Worm (Caenorhabditis elegans) whole organism, L4 larva: Measurements from ENCODE around the gene gyg-1.

Source experiments
- hif-1 ChIP-seq, 2 experiments: sonication (generic microtip); optimal IDR thresholded peaks; 2 replicates each; lab custom pipeline; 2016 to 2017; ENCODE audit warnings: missing compliant biosample characterization in 2 of 2, missing genetic modification characterization in 2 of 2, missing genetic modification reagents in 2 of 2, missing genotype in 2 of 2, mild to moderate bottlenecking in 1 of 2
- lin-1 ChIP-seq: fragments of 200-800 bp; sonication (Bioruptor generic); IDR thresholded peaks from 2 replicates; pipeline ENCODE4 v1.3.6; 2022; ENCODE audit warnings: missing genetic modification reagents, missing genetic modification characterization, missing compliant biosample characterization
- snpc-4 ChIP-seq: fragments of 150-350 bp; optimal IDR thresholded peaks from 2 replicates; lab custom pipeline; 2014; ENCODE audit warnings: missing biosample characterization, missing genetic modification characterization
- unc-39 ChIP-seq: sonication (generic microtip); optimal IDR thresholded peaks from 2 replicates; lab custom pipeline; 2017; ENCODE audit warnings: missing biosample characterization, missing genetic modification characterization
- zfp-3 ChIP-seq: fragments of 200-800 bp; sonication (Bioruptor generic); conservative IDR thresholded peaks from 2 replicates; pipeline ENCODE4 v1.3.6; 2022; ENCODE audit warnings: missing genetic modification reagents, missing genetic modification characterization, missing compliant biosample characterization

DNA sequence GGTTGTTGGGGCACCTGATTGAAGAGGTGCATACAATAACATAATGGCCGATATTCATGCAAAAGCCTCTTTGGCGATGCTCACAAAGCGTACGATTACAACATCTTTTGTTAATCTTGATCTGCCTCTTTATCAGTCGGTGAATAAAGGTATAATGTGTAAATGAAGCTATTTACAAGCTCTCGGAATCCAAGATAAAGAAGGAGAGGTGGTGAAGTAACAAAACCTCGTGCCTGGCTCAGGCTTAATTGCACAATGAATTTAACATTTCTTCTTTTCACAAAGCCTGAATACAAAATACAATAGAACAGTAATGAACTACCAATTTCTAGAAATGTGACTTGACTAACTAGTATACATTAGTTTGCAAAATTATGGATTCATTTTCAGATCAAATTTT lies 30.2 kb upstream of the gyg-1 start:
- TF ChIP-seq lin-1 (GFP tag; lab: Robert Waterston, UW) (no peak), hif-1 (tag; optimal IDR thresholded peaks at IDR 0.05; lab: Kevin White, UChicago) (no peak), unc-39 (tag; lab: Kevin White, UChicago) (no peak), zfp-3 (GFP tag; lab: Robert Waterston, UW) (no peak), snpc-4 (tag; lab: Kevin White, UChicago) (no peak)
